Fruit fly (Drosophila melanogaster) whole organism, embryonic: Measurements from ENCODE around the gene CG43293.
A peak's percentile ranks its signal among the peaks of the same experiment; 100 is the strongest.

Source experiments
- CG10267 ChIP-seq: fragments of 200-800 bp; sonication (Bioruptor generic); optimal IDR thresholded peaks from 2 replicates; lab custom pipeline; 2018; ENCODE audit warnings: missing biosample characterization, mild to moderate bottlenecking, missing genetic modification characterization, moderate library complexity
- CG12219 ChIP-seq: fragments of 200-800 bp; sonication (Bioruptor generic); optimal IDR thresholded peaks from 3 replicates; lab custom pipeline; 2018; ENCODE audit warnings: missing biosample characterization, mild to moderate bottlenecking, missing genetic modification characterization
- CG14050 ChIP-seq: fragments of 200-800 bp; sonication (Bioruptor generic); IDR thresholded peaks from 3 replicates; pipeline ENCODE4 v1.3.6; 2022; ENCODE audit warnings: missing biosample characterization, missing genetic modification characterization
- CG14710 ChIP-seq: fragments of 200-800 bp; sonication (Bioruptor generic); optimal IDR thresholded peaks from 3 replicates; lab custom pipeline; 2019; ENCODE audit warnings: missing biosample characterization, mild to moderate bottlenecking, missing genetic modification characterization, moderate library complexity
- CG16813 ChIP-seq: fragments of 200-800 bp; sonication (Bioruptor generic); IDR thresholded peaks from 3 replicates; pipeline ENCODE4 v1.3.6; 2022; ENCODE audit warnings: missing biosample characterization, missing genetic modification characterization; ENCODE audit not compliant: partially characterized antibody
- CG1832 ChIP-seq: fragments of 200-800 bp; sonication (Bioruptor generic); optimal IDR thresholded peaks from 2 replicates; lab custom pipeline; 2017; ENCODE audit warnings: missing biosample characterization, mild to moderate bottlenecking, missing genetic modification characterization, inconsistent platforms
- CG30020 ChIP-seq: fragments of 200-800 bp; optimal IDR thresholded peaks from 2 replicates; lab custom pipeline; 2019; ENCODE audit warnings: missing biosample characterization, mild to moderate bottlenecking, missing genetic modification characterization, moderate library complexity
- CG31388 ChIP-seq: fragments of 200-800 bp; sonication (Bioruptor generic); optimal IDR thresholded peaks from 2 replicates; lab custom pipeline; 2016; ENCODE audit warnings: missing biosample characterization, missing genetic modification characterization
- CG31441 ChIP-seq: fragments of 200-800 bp; sonication (Bioruptor generic); IDR thresholded peaks from 2 replicates; pipeline ENCODE4 v1.3.6; 2022; ENCODE audit warnings: missing biosample characterization, missing genetic modification characterization
- CG4854 ChIP-seq: fragments of 200-800 bp; sonication (Bioruptor generic); optimal IDR thresholded peaks from 2 replicates; lab custom pipeline; 2016; ENCODE audit warnings: missing biosample characterization, missing genetic modification characterization, inconsistent platforms
- CG6791 ChIP-seq: fragments of 200-800 bp; sonication (Bioruptor generic); IDR thresholded peaks from 3 replicates; pipeline ENCODE4 v1.3.6; 2022; ENCODE audit warnings: missing biosample characterization, missing genetic modification characterization; ENCODE audit not compliant: partially characterized antibody
- CG7357 ChIP-seq: fragments of 200-800 bp; sonication (Bioruptor generic); IDR thresholded peaks from 3 replicates; pipeline ENCODE4 v1.3.6; 2022; ENCODE audit warnings: missing biosample characterization, missing genetic modification characterization
- CG9437 ChIP-seq: fragments of 200-800 bp; sonication (Bioruptor generic); optimal IDR thresholded peaks from 2 replicates; lab custom pipeline; 2018; ENCODE audit warnings: missing biosample characterization, mild to moderate bottlenecking, missing genetic modification characterization
- Deaf1 ChIP-seq: fragments of 200-800 bp; optimal IDR thresholded peaks from 3 replicates; lab custom pipeline; 2019; ENCODE audit warnings: missing biosample characterization, mild to moderate bottlenecking, missing genetic modification characterization, moderate library complexity
- Doc3 ChIP-seq: fragments of 200-800 bp; sonication (Bioruptor generic); IDR thresholded peaks from 3 replicates; pipeline ENCODE4 v1.3.6; 2022; ENCODE audit warnings: missing biosample characterization, missing genetic modification characterization; ENCODE audit not compliant: partially characterized antibody
- HLHmδ ChIP-seq: fragments of 200-800 bp; sonication (Bioruptor generic); optimal IDR thresholded peaks from 2 replicates; lab custom pipeline; 2018; ENCODE audit warnings: missing biosample characterization, mild to moderate bottlenecking, missing genetic modification characterization, moderate library complexity
- Hmr ChIP-seq: fragments of 200-800 bp; sonication (Bioruptor generic); optimal IDR thresholded peaks from 3 replicates; lab custom pipeline; 2017; ENCODE audit warnings: mild to moderate bottlenecking, missing biosample characterization, missing genetic modification reagents, missing genetic modification characterization
- Hr3 ChIP-seq: fragments of 200-800 bp; sonication (Bioruptor generic); optimal IDR thresholded peaks from 3 replicates; lab custom pipeline; 2016; ENCODE audit warnings: missing biosample characterization, missing genetic modification characterization
- Mad ChIP-seq: fragments of 200-800 bp; sonication (Bioruptor generic); optimal IDR thresholded peaks from 2 replicates; lab custom pipeline; 2016; ENCODE audit warnings: missing biosample characterization, missing genetic modification characterization
- Max ChIP-seq: fragments of 200-800 bp; sonication (Bioruptor generic); optimal IDR thresholded peaks from 2 replicates; lab custom pipeline; 2016; ENCODE audit warnings: missing biosample characterization, mild to moderate bottlenecking, missing genetic modification characterization
- Neu2 ChIP-seq: fragments of 200-800 bp; sonication (Bioruptor generic); optimal IDR thresholded peaks from 3 replicates; lab custom pipeline; 2016; ENCODE audit warnings: missing biosample characterization, missing genetic modification characterization, borderline replicate concordance
- NfI ChIP-seq: fragments of 200-800 bp; sonication (Bioruptor generic); optimal IDR thresholded peaks from 3 replicates; lab custom pipeline; 2018; ENCODE audit warnings: missing biosample characterization, mild to moderate bottlenecking, missing genetic modification characterization, moderate library complexity
- Oaz ChIP-seq: fragments of 200-800 bp; sonication (Bioruptor generic); IDR thresholded peaks from 2 replicates; pipeline ENCODE4 v1.3.6; 2022; ENCODE audit warnings: missing biosample characterization, missing genetic modification characterization
- ash1 ChIP-seq: fragments of 200-800 bp; sonication (Bioruptor generic); optimal IDR thresholded peaks from 2 replicates; lab custom pipeline; 2018; ENCODE audit warnings: missing biosample characterization, mild to moderate bottlenecking, missing genetic modification characterization
- bab2 ChIP-seq: fragments of 200-800 bp; sonication (Bioruptor generic); optimal IDR thresholded peaks from 2 replicates; lab custom pipeline; 2016; ENCODE audit warnings: missing biosample characterization, missing genetic modification characterization
- bowl ChIP-seq: fragments of 200-800 bp; sonication (Bioruptor generic); IDR thresholded peaks from 2 replicates; pipeline ENCODE4 v1.3.6; 2022; ENCODE audit warnings: missing biosample characterization, missing genetic modification characterization
- cg ChIP-seq: fragments of 200-800 bp; sonication (Bioruptor generic); optimal IDR thresholded peaks from 3 replicates; lab custom pipeline; 2019; ENCODE audit warnings: missing biosample characterization, mild to moderate bottlenecking, missing genetic modification characterization, moderate library complexity
- disco-r ChIP-seq: fragments of 200-800 bp; sonication (Bioruptor generic); optimal IDR thresholded peaks from 2 replicates; lab custom pipeline; 2016; ENCODE audit warnings: missing biosample characterization, missing genetic modification characterization
- dm ChIP-seq: fragments of 200-800 bp; sonication (Bioruptor generic); optimal IDR thresholded peaks from 3 replicates; lab custom pipeline; 2016; ENCODE audit warnings: missing biosample characterization, missing genetic modification characterization
- hkb ChIP-seq, 2 experiments: fragments of 200-800 bp in 1 of 2; fragments of >200 bp in 1 of 2; sonication (Bioruptor generic) in 1 of 2; IDR thresholded peaks in 1 of 2; optimal IDR thresholded peaks in 1 of 2; 2 replicates each; pipeline versions ENCODE4 v1.3.6 to Lab custom; 2017 to 2022; ENCODE audit warnings: missing biosample characterization in 1 of 2, missing genetic modification characterization in 1 of 2
- insv ChIP-seq, 2 experiments: fragments of 200-800 bp; sonication (Bioruptor generic); optimal IDR thresholded peaks; 3 replicates each; lab custom pipeline; 2016 to 2018; ENCODE audit warnings: missing biosample characterization in 2 of 2, missing genetic modification characterization in 2 of 2
- inv ChIP-seq: fragments of 200-800 bp; sonication (Bioruptor generic); IDR thresholded peaks from 2 replicates; pipeline ENCODE4 v1.3.6; 2022; ENCODE audit warnings: missing biosample characterization, missing genetic modification characterization; ENCODE audit not compliant: partially characterized antibody
- jigr1 ChIP-seq: fragments of 200-800 bp; sonication (Bioruptor generic); IDR thresholded peaks from 3 replicates; pipeline ENCODE4 v1.3.6; 2022; ENCODE audit warnings: missing biosample characterization, missing genetic modification characterization
- kah ChIP-seq: fragments of 200-800 bp; sonication (Bioruptor generic); optimal IDR thresholded peaks from 2 replicates; lab custom pipeline; 2018; ENCODE audit warnings: missing biosample characterization, mild to moderate bottlenecking, missing genetic modification characterization
- lbe ChIP-seq: fragments of 200-800 bp; sonication (Bioruptor generic); optimal IDR thresholded peaks from 2 replicates; lab custom pipeline; 2016; ENCODE audit warnings: missing biosample characterization, mild to moderate bottlenecking, missing genetic modification characterization
- lilli ChIP-seq: fragments of 200-800 bp; sonication (Bioruptor generic); optimal IDR thresholded peaks from 3 replicates; lab custom pipeline; 2016; ENCODE audit warnings: missing biosample characterization, missing genetic modification characterization
- lmd ChIP-seq: fragments of 200-800 bp; sonication (Bioruptor generic); IDR thresholded peaks from 2 replicates; pipeline ENCODE4 v1.3.6; 2022; ENCODE audit warnings: missing biosample characterization, missing genetic modification characterization
- luna ChIP-seq: fragments of 200-800 bp; sonication (Bioruptor generic); optimal IDR thresholded peaks from 2 replicates; lab custom pipeline; 2016; ENCODE audit warnings: missing biosample characterization, missing genetic modification characterization
- nmo ChIP-seq: fragments of 200-800 bp; sonication (Bioruptor generic); optimal IDR thresholded peaks from 2 replicates; lab custom pipeline; 2018; ENCODE audit warnings: missing biosample characterization, mild to moderate bottlenecking, missing genetic modification characterization, moderate library complexity
- p53 ChIP-seq: fragments of 200-800 bp; sonication (Bioruptor generic); optimal IDR thresholded peaks from 2 replicates; lab custom pipeline; 2016; ENCODE audit warnings: missing biosample characterization, missing genetic modification characterization
- pros ChIP-seq: fragments of 200-800 bp; sonication (Bioruptor generic); optimal IDR thresholded peaks from 3 replicates; lab custom pipeline; 2019; ENCODE audit warnings: missing biosample characterization, mild to moderate bottlenecking, missing genetic modification characterization, moderate library complexity
- psq ChIP-seq: fragments of 200-800 bp; sonication (Bioruptor generic); optimal IDR thresholded peaks from 2 replicates; lab custom pipeline; 2017; ENCODE audit warnings: missing biosample characterization, missing genetic modification characterization
- pum ChIP-seq: fragments of 200-800 bp; sonication (Bioruptor generic); optimal IDR thresholded peaks from 2 replicates; lab custom pipeline; 2016; ENCODE audit warnings: missing biosample characterization, missing genetic modification characterization
- repo ChIP-seq: fragments of 200-800 bp; sonication (Bioruptor generic); optimal IDR thresholded peaks from 2 replicates; lab custom pipeline; 2016; ENCODE audit warnings: missing biosample characterization, missing genetic modification characterization
- sens ChIP-seq: fragments of 200-800 bp; sonication (Bioruptor generic); peaks from one replicate; lab custom pipeline; 2016; ENCODE audit warnings: missing biosample characterization, missing genetic modification characterization
- so ChIP-seq: fragments of 200-800 bp; sonication (Bioruptor generic); IDR thresholded peaks from 3 replicates; pipeline ENCODE4 v1.3.6; 2022; ENCODE audit warnings: missing biosample characterization, missing genetic modification characterization
- sqz ChIP-seq: fragments of 200-800 bp; sonication (Bioruptor generic); optimal IDR thresholded peaks from 3 replicates; lab custom pipeline; 2018; ENCODE audit warnings: missing biosample characterization, mild to moderate bottlenecking, missing genetic modification characterization
- trh ChIP-seq: fragments of 200-800 bp; sonication (Bioruptor generic); optimal IDR thresholded peaks from 2 replicates; lab custom pipeline; 2016; ENCODE audit warnings: missing biosample characterization, missing genetic modification characterization
- twi ChIP-seq: fragments of 200-800 bp; optimal IDR thresholded peaks from 2 replicates; lab custom pipeline; 2019; ENCODE audit warnings: missing biosample characterization, mild to moderate bottlenecking, missing genetic modification characterization, moderate library complexity

CG43293 gene

DNA sequence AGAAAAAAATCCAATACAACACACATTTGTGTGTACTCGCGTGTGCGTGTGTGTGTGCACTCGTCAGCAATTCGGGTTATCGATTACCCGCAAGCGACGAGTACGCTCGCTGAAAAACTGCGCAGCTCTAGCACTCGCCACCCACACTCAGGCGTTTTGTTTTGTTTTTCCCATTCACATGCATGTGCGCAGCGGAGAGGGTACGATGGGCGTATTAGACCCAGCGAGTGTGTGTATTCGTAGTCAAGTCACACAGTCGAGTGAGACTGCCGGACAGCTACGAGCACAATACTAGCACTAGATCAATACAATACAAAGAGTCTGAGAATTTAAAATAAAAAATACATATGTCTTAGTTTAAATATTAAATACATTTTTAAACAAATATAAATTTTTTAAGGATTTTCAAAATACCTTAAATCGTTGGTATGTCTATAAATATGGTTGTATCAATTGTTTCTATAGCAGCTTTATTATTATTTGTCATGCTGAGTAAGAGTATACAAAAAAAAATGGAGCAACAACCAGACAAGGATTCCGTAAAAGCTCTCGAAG, at the start of gene CG43293, which contains the start of gene D19B (continued):
- TF ChIP-seq inv (GFP tag; lab: Robert Waterston, UW) (0 out of 2 replicates have a peak, but pooled peaks have one; percentile 14), Doc3 (GFP tag; lab: Robert Waterston, UW) (no peak), bowl (GFP tag; lab: Robert Waterston, UW) (peak; percentile 88), nmo (GFP tag; lab: Kevin White, UChicago) (peak; percentile 78), kah (peak; percentile 63), so (GFP tag; lab: Robert Waterston, UW) (peak; percentile 81), CG16813 (GFP tag; lab: Robert Waterston, UW) (peak; percentile 50; the same call in 2 of the 3 replicates), psq (GFP tag; lab: Kevin White, UChicago) (peak; percentile 81), Oaz (GFP tag; lab: Robert Waterston, UW) (peak; percentile 66), CG7357 (GFP tag; lab: Robert Waterston, UW) (peak; percentile 54; the same call in 1 of the 3 replicates), Mad (GFP tag; lab: Kevin White, UChicago) (peak; percentile 87), bab2 (GFP tag; lab: Kevin White, UChicago) (peak; percentile 91), hkb (optimal IDR thresholded peaks at IDR 0.05; lab: Kevin White, UChicago) (no peak), hkb (GFP tag; IDR thresholded peaks at IDR 0.05; lab: Robert Waterston, UW) (peak; percentile 91), pum (GFP tag; lab: Kevin White, UChicago) (peak; percentile 80), sqz (GFP tag; lab: Kevin White, UChicago) (no peak), Deaf1 (peak; percentile 62), cg (peak; percentile 97), HLHmδ (peak; percentile 81), CG14710 (tag; lab: Kevin White, UChicago) (peak; percentile 74), dm (GFP tag; lab: Kevin White, UChicago) (peak; percentile 91), Neu2 (GFP tag; lab: Kevin White, UChicago) (peak; percentile 26), trh (GFP tag; lab: Kevin White, UChicago) (peak; percentile 83), repo (GFP tag; lab: Kevin White, UChicago) (peak; percentile 79), Hr3 (GFP tag; lab: Kevin White, UChicago) (peak; percentile 89), CG12219 (GFP tag; lab: Kevin White, UChicago) (peak; percentile 84), sens (GFP tag; lab: Kevin White, UChicago) (peak; percentile 97), CG9437 (GFP tag; lab: Kevin White, UChicago) (peak; percentile 63), lbe (GFP tag; lab: Kevin White, UChicago) (peak; percentile 78), insv (GFP tag; optimal IDR thresholded peaks at IDR 0.05; lab: Kevin White, UChicago) (peak in 1 of 2 experiments; percentile 69), CG10267 (tag; lab: Kevin White, UChicago) (peak; percentile 82), Hmr (peak; percentile 90), disco-r (peak; percentile 57), pros (GFP tag; lab: Kevin White, UChicago) (no peak), Max (peak; percentile 78), CG14050 (GFP tag; lab: Robert Waterston, UW) (peak; percentile 82), CG30020 (tag; lab: Kevin White, UChicago) (peak; percentile 53), CG1832 (no peak), p53 (GFP tag; lab: Kevin White, UChicago) (peak; percentile 81), luna (GFP tag; lab: Kevin White, UChicago) (peak; percentile 11), jigr1 (GFP tag; lab: Robert Waterston, UW) (0 out of 3 replicates have a peak, but pooled peaks have one; percentile 24), CG4854 (GFP tag; lab: Kevin White, UChicago) (peak; percentile 73), lilli (peak; percentile 95), lmd (GFP tag; lab: Robert Waterston, UW) (peak; percentile 93), ash1 (GFP tag; lab: Kevin White, UChicago) (peak; percentile 78), NfI (GFP tag; lab: Kevin White, UChicago) (peak; percentile 91), twi (peak; percentile 70), CG31441 (GFP tag; lab: Robert Waterston, UW) (peak; percentile 79), CG6791 (GFP tag; lab: Robert Waterston, UW) (peak; percentile 59; the same call in 2 of the 3 replicates), CG31388 (GFP tag; lab: Kevin White, UChicago) (peak; percentile 66)
